Worm (Caenorhabditis elegans) whole organism, L3 larva: Measurements from ENCODE around the gene F01D5.5.
A peak's percentile ranks its signal among the peaks of the same experiment; 100 is the strongest.

Experiments used
- R02D3.7 ChIP-seq: fragments of 150-350 bp; optimal IDR thresholded peaks from 2 replicates; lab custom pipeline; 2014; ENCODE audit warnings: missing biosample characterization, missing genetic modification characterization
- ZK546.5 ChIP-seq: sonication (generic microtip); optimal IDR thresholded peaks from 2 replicates; lab custom pipeline; 2017; ENCODE audit warnings: missing biosample characterization, missing genetic modification characterization
- aly-2 ChIP-seq: fragments of 150-350 bp; optimal IDR thresholded peaks from 2 replicates; lab custom pipeline; 2014; ENCODE audit warnings: missing biosample characterization, missing genetic modification characterization
- ama-1 ChIP-seq: fragments of 150-350 bp; optimal IDR thresholded peaks from 2 replicates; lab custom pipeline; 2018
- ceh-16 ChIP-seq: sonication (generic microtip); optimal IDR thresholded peaks from 2 replicates; lab custom pipeline; 2017; ENCODE audit warnings: missing biosample characterization, missing genetic modification characterization
- ceh-28 ChIP-seq: fragments of 150-350 bp; optimal IDR thresholded peaks from 2 replicates; lab custom pipeline; 2014; ENCODE audit warnings: missing biosample characterization, missing genetic modification reagents, missing genetic modification characterization
- ceh-82 ChIP-seq: fragments of 150-350 bp; optimal IDR thresholded peaks from 2 replicates; lab custom pipeline; 2014; ENCODE audit warnings: missing biosample characterization, missing genetic modification characterization
- ceh-9 ChIP-seq: sonication (generic microtip); optimal IDR thresholded peaks from 2 replicates; lab custom pipeline; 2018; ENCODE audit warnings: missing biosample characterization, missing genetic modification characterization
- egl-27 ChIP-seq: sonication (generic microtip); optimal IDR thresholded peaks from 4 replicates; lab custom pipeline; 2017; ENCODE audit warnings: missing biosample characterization, missing genetic modification reagents, missing genetic modification characterization
- egl-5 ChIP-seq: fragments of 150-350 bp; optimal IDR thresholded peaks from 2 replicates; lab custom pipeline; 2017; ENCODE audit warnings: missing biosample characterization, missing genetic modification reagents, missing genetic modification characterization, inconsistent platforms
- elt-1 ChIP-seq: fragments of 150-350 bp; optimal IDR thresholded peaks from 2 replicates; lab custom pipeline; 2014; ENCODE audit warnings: missing biosample characterization, missing genetic modification characterization
- elt-2 ChIP-seq: sonication (generic microtip); optimal IDR thresholded peaks from 2 replicates; lab custom pipeline; 2016; ENCODE audit warnings: missing genetic modification reagents, mild to moderate bottlenecking, missing genetic modification characterization, missing compliant biosample characterization
- eor-1 ChIP-seq, 2 experiments: fragments of 150-350 bp; optimal IDR thresholded peaks; 2 replicates each; lab custom pipeline; 2014 to 2018; ENCODE audit warnings: missing biosample characterization in 2 of 2, missing genetic modification characterization in 2 of 2
- fkh-10 ChIP-seq: sonication (generic microtip); optimal IDR thresholded peaks from 2 replicates; lab custom pipeline; 2017; ENCODE audit warnings: missing biosample characterization, missing genetic modification reagents, missing genetic modification characterization
- fkh-2 ChIP-seq: fragments of 150-350 bp; optimal IDR thresholded peaks from 2 replicates; lab custom pipeline; 2014; ENCODE audit warnings: missing biosample characterization, missing genetic modification reagents, missing genetic modification characterization
- fos-1 ChIP-seq: fragments of 150-350 bp; optimal IDR thresholded peaks from 2 replicates; lab custom pipeline; 2014; ENCODE audit warnings: missing biosample characterization, missing genetic modification characterization
- hmg-11 ChIP-seq: sonication (generic microtip); optimal IDR thresholded peaks from 2 replicates; lab custom pipeline; 2016; ENCODE audit warnings: missing genetic modification characterization, missing compliant biosample characterization
- jun-1 ChIP-seq: fragments of 150-350 bp; optimal IDR thresholded peaks from 2 replicates; lab custom pipeline; 2014; ENCODE audit warnings: missing biosample characterization, missing genetic modification reagents, missing genetic modification characterization
- lin-15B ChIP-seq: fragments of 150-350 bp; optimal IDR thresholded peaks from 2 replicates; lab custom pipeline; 2014; ENCODE audit warnings: missing biosample characterization, missing genetic modification characterization
- lin-39 ChIP-seq: fragments of 150-350 bp; optimal IDR thresholded peaks from 2 replicates; lab custom pipeline; 2018; ENCODE audit warnings: missing biosample characterization, missing genetic modification reagents, missing genetic modification characterization
- lsy-12 ChIP-seq: sonication (generic microtip); optimal IDR thresholded peaks from 2 replicates; lab custom pipeline; 2016; ENCODE audit warnings: mild to moderate bottlenecking, missing genetic modification characterization, missing compliant biosample characterization
- mdl-1 ChIP-seq: fragments of 150-350 bp; optimal IDR thresholded peaks from 2 replicates; lab custom pipeline; 2014; ENCODE audit warnings: missing biosample characterization, missing genetic modification characterization
- mml-1 ChIP-seq: fragments of 150-350 bp; sonication (generic microtip); optimal IDR thresholded peaks from 3 replicates; lab custom pipeline; 2014; ENCODE audit warnings: missing biosample characterization, missing genetic modification characterization
- nfya-1 ChIP-seq: sonication (generic microtip); optimal IDR thresholded peaks from 2 replicates; lab custom pipeline; 2017; ENCODE audit warnings: missing genetic modification characterization, mild to moderate bottlenecking, missing compliant biosample characterization, antibody characterized with exemption, moderate library complexity; ENCODE audit not compliant: insufficient read depth
- nhr-11 ChIP-seq: fragments of 150-350 bp; optimal IDR thresholded peaks from 2 replicates; lab custom pipeline; 2014; ENCODE audit warnings: missing biosample characterization, missing genetic modification characterization
- nhr-12 ChIP-seq: fragments of 150-350 bp; optimal IDR thresholded peaks from 2 replicates; lab custom pipeline; 2014; ENCODE audit warnings: missing biosample characterization, missing genetic modification characterization
- nhr-23 ChIP-seq: fragments of 150-350 bp; optimal IDR thresholded peaks from 2 replicates; lab custom pipeline; 2014; ENCODE audit warnings: missing biosample characterization, missing genetic modification reagents, missing genetic modification characterization
- nhr-25 ChIP-seq: sonication (generic microtip); optimal IDR thresholded peaks from 2 replicates; lab custom pipeline; 2017; ENCODE audit warnings: missing biosample characterization, missing genetic modification characterization
- nhr-28 ChIP-seq: fragments of 150-350 bp; optimal IDR thresholded peaks from 2 replicates; lab custom pipeline; 2014; ENCODE audit warnings: missing biosample characterization, missing genetic modification characterization
- nhr-43 ChIP-seq: sonication (generic microtip); optimal IDR thresholded peaks from 2 replicates; lab custom pipeline; 2016; ENCODE audit warnings: mild to moderate bottlenecking, missing genetic modification characterization, missing compliant biosample characterization; ENCODE audit not compliant: poor library complexity, severe bottlenecking
- nhr-67 ChIP-seq: fragments of 150-350 bp; optimal IDR thresholded peaks from 2 replicates; lab custom pipeline; 2014; ENCODE audit warnings: missing biosample characterization, missing genetic modification characterization
- nhr-77 ChIP-seq: fragments of 150-350 bp; optimal IDR thresholded peaks from 2 replicates; lab custom pipeline; 2014; ENCODE audit warnings: missing biosample characterization, missing genetic modification characterization
- pha-4 ChIP-seq: fragments of 150-350 bp; optimal IDR thresholded peaks from 2 replicates; lab custom pipeline; 2014; ENCODE audit warnings: missing biosample characterization, missing genetic modification reagents, missing genetic modification characterization
- sea-2 ChIP-seq: fragments of 150-350 bp; sonication (generic microtip); optimal IDR thresholded peaks from 4 replicates; lab custom pipeline; 2014; ENCODE audit warnings: missing biosample characterization, missing genetic modification reagents, missing genetic modification characterization
- skn-1 ChIP-seq: fragments of 150-350 bp; optimal IDR thresholded peaks from 2 replicates; lab custom pipeline; 2014; ENCODE audit warnings: missing biosample characterization, missing genetic modification characterization
- tbx-2 ChIP-seq: sonication (generic microtip); optimal IDR thresholded peaks from 2 replicates; lab custom pipeline; 2016; ENCODE audit warnings: mild to moderate bottlenecking, missing genetic modification characterization, missing compliant biosample characterization
- unc-39 ChIP-seq: sonication (generic microtip); optimal IDR thresholded peaks from 4 replicates; lab custom pipeline; 2017; ENCODE audit warnings: missing biosample characterization, missing genetic modification characterization
- unc-62 ChIP-seq: fragments of 150-350 bp; sonication (generic microtip); optimal IDR thresholded peaks from 4 replicates; lab custom pipeline; 2014; ENCODE audit warnings: missing biosample characterization, missing genetic modification reagents, missing genetic modification characterization
- zag-1 ChIP-seq: fragments of 150-350 bp; optimal IDR thresholded peaks from 2 replicates; lab custom pipeline; 2014; ENCODE audit warnings: missing biosample characterization, missing genetic modification characterization
- ztf-11 ChIP-seq: fragments of 150-350 bp; optimal IDR thresholded peaks from 2 replicates; lab custom pipeline; 2014; ENCODE audit warnings: missing biosample characterization, missing genetic modification characterization
- ztf-4 ChIP-seq: fragments of 150-350 bp; optimal IDR thresholded peaks from 2 replicates; lab custom pipeline; 2014; ENCODE audit warnings: missing biosample characterization, missing genetic modification characterization

Gene F01D5.5

ce11 chrII:14049097-14049496 lies 47.0 kb upstream of the F01D5.5 start (continued):
- TF ChIP-seq egl-5 (tag; lab: Kevin White, UChicago) (peak; percentile 14), ceh-28 (peak; percentile 2), jun-1 (peak; percentile 63), mml-1 (no peak), nfya-1 (tag; lab: Kevin White, UChicago) (peak; percentile 76), sea-2 (no peak), ceh-82 (tag; lab: Kevin White, UChicago) (no peak), ZK546.5 (tag; lab: Kevin White, UChicago) (no peak), nhr-11 (tag; lab: Kevin White, UChicago) (no peak), lin-39 (tag; lab: Kevin White, UChicago) (peak; percentile 29), eor-1 (tag; optimal IDR thresholded peaks at IDR 0.05; lab: Kevin White, UChicago) (no peak), egl-27 (tag; lab: Kevin White, UChicago) (no peak), zag-1 (tag; lab: Kevin White, UChicago) (no peak), lsy-12 (no peak)

- TF ChIP-seq nhr-43 (tag; lab: Kevin White, UChicago): peak; percentile 11
- no peak for TF ChIP-seq pha-4 (tag; lab: Kevin White, UChicago)
- TF ChIP-seq lin-39 (tag; lab: Kevin White, UChicago): peak; percentile 17
- no peak for TF ChIP-seq fkh-2 (tag; lab: Kevin White, UChicago)
- no peak for TF ChIP-seq skn-1 (tag; lab: Kevin White, UChicago)
- TF ChIP-seq ztf-11 (tag; lab: Kevin White, UChicago): no peak
- TF ChIP-seq nhr-67 (tag; lab: Kevin White, UChicago): no peak
- TF ChIP-seq fos-1 (tag; lab: Kevin White, UChicago): no peak
- no peak for TF ChIP-seq nhr-25 (tag; lab: Kevin White, UChicago)
Observed at ce11 chrII:14046491-14046890, 44.4 kb upstream of the F01D5.5 start.

ce11 chrII:14045934-14046470 lies 43.9 kb upstream of the F01D5.5 start:
- peak; percentile 54 for TF ChIP-seq nfya-1 (tag; lab: Kevin White, UChicago)
- no peak for TF ChIP-seq elt-2 (tag; lab: Kevin White, UChicago)

ce11 chrII:14045235-14045634 lies 43.1 kb upstream of the F01D5.5 start:
- no peak for TF ChIP-seq nhr-23
- no peak for TF ChIP-seq ztf-11 (tag; lab: Kevin White, UChicago)
- TF ChIP-seq fos-1 (tag; lab: Kevin White, UChicago): no peak

ce11 chrII:14044199-14044598 lies 42.1 kb upstream of the F01D5.5 start:
- TF ChIP-seq elt-1 (tag; lab: Kevin White, UChicago) (no peak), ztf-11 (tag; lab: Kevin White, UChicago) (no peak), nhr-25 (tag; lab: Kevin White, UChicago) (no peak), fkh-10 (GFP tag; lab: Kevin White, UChicago) (peak; percentile 97), tbx-2 (tag; lab: Kevin White, UChicago) (peak; percentile 50), lin-15B (tag; lab: Kevin White, UChicago) (peak; percentile 26), mml-1 (no peak), skn-1 (tag; lab: Kevin White, UChicago) (peak; percentile 30), lsy-12 (peak; percentile 18), sea-2 (no peak), ceh-28 (peak; percentile 4), egl-27 (tag; lab: Kevin White, UChicago) (no peak), ama-1 (lab: Kevin White, UChicago) (peak; percentile 28), ZK546.5 (tag; lab: Kevin White, UChicago) (no peak), ztf-4 (tag; lab: Kevin White, UChicago) (no peak), ceh-16 (no peak), nhr-11 (tag; lab: Kevin White, UChicago) (peak; percentile 90), aly-2 (tag; lab: Kevin White, UChicago) (no peak), nhr-77 (tag; lab: Kevin White, UChicago) (no peak), lin-39 (tag; lab: Kevin White, UChicago) (peak; percentile 81), unc-62 (GFP tag; lab: Kevin White, UChicago) (no peak), zag-1 (tag; lab: Kevin White, UChicago) (no peak), pha-4 (tag; lab: Kevin White, UChicago) (peak; percentile 84), elt-2 (tag; lab: Kevin White, UChicago) (peak; percentile 93), hmg-11 (tag; lab: Kevin White, UChicago) (peak; percentile 74), egl-5 (tag; lab: Kevin White, UChicago) (peak; percentile 65), fos-1 (tag; lab: Kevin White, UChicago) (no peak), ceh-9 (tag; lab: Kevin White, UChicago) (no peak), mdl-1 (peak; percentile 78), jun-1 (peak; percentile 81), fkh-2 (tag; lab: Kevin White, UChicago) (no peak), nhr-43 (tag; lab: Kevin White, UChicago) (no peak), nhr-23 (no peak), nhr-28 (tag; lab: Kevin White, UChicago) (no peak), unc-39 (tag; lab: Kevin White, UChicago) (no peak), ceh-82 (tag; lab: Kevin White, UChicago) (no peak), nhr-12 (no peak), R02D3.7 (tag; lab: Kevin White, UChicago) (no peak)
